Worm (Caenorhabditis elegans): ENCODE measurements around the gene sri-28.

- TF ChIP-seq pha-4 (tag; optimal IDR thresholded peaks at IDR 0.05) (no peak), ceh-9 (tag; optimal IDR thresholded peaks at IDR 0.05) (no peak), snpc-4 (tag; optimal IDR thresholded peaks at IDR 0.05) (no peak), nhr-77 (tag; optimal IDR thresholded peaks at IDR 0.05) (no peak), unc-62 (GFP tag; optimal IDR thresholded peaks at IDR 0.05) (no peak), tbx-2 (tag; optimal IDR thresholded peaks at IDR 0.05) (no peak), pqm-1 (tag; optimal IDR thresholded peaks at IDR 0.05) (no peak), ZK546.5 (tag; optimal IDR thresholded peaks at IDR 0.05) (no peak), ceh-82 (tag; optimal IDR thresholded peaks at IDR 0.05) (no peak), nhr-76 (tag; optimal IDR thresholded peaks at IDR 0.05) (no peak)
These were observed 5.7 kb downstream of the sri-28 start, which contains the start of gene lido-13 for ce11 chrII:3054221-3054620.
